Fruit fly (Drosophila melanogaster): Measurements from ENCODE around the gene colt.

The colt gene

DNA sequence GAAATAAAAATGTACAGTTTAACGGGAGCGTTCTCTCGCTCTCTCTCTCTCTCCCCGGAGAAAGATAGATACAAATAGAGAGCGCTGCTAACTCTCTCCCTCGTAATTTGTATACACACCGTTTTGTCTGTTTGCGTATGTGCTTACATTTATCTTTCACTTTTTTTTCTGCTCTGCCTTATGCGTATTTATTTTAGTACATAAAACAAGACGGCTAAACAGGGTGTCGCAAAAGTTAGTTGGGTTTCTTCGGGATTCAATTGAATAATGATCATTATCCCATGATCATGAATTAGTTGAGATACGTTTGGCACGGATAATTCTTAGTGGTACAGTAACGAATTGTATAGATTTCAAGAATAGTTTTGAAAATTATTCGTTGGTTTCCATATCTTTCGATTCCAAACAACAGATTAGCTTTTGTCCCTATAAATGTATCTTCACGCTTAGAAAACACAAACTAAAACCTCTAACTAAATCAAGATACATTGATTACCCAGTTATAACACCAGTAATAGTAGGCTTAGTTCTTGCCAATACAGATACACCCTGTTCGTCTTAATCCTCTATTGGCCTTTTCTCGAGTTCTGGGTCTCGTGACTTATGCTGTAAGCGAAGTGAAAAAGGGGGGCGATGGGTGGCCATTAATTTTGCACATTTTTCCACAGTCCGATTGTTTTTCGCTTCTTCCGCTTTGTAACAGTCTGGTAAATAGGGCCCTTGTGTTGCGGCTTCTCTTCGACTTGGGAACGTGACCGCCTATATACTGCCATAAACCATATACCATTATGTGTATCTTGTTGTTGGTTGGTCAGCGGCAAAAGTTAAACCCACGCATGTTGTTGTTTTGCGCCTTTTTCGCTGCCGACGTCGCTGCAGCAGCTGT, 15.2 kb downstream of the colt start (continued):
- TF ChIP-seq zf30C (GFP tag; optimal IDR thresholded peaks at IDR 0.05), result no peak
- TF ChIP-seq gt (GFP tag; IDR thresholded peaks at IDR 0.05), result no peak
- TF ChIP-seq dpn (GFP tag; optimal IDR thresholded peaks at IDR 0.05), result peak; percentile 74 to 78
- peak; percentile 53 for TF ChIP-seq Six4 (GFP tag; optimal IDR thresholded peaks at IDR 0.05)
- no peak for TF ChIP-seq H15 (GFP tag; IDR thresholded peaks at IDR 0.05)
- TF ChIP-seq otp (GFP tag; IDR thresholded peaks at IDR 0.05), result no peak
- TF ChIP-seq CG2889 (GFP tag; IDR thresholded peaks at IDR 0.05), result no peak
- TF ChIP-seq mam (GFP tag; optimal IDR thresholded peaks at IDR 0.05), result peak; percentile 79
- no peak for TF ChIP-seq hkb (optimal IDR thresholded peaks at IDR 0.05)
- TF ChIP-seq hkb (GFP tag; IDR thresholded peaks at IDR 0.05), result no peak
- peak; percentile 27 for TF ChIP-seq D (optimal IDR thresholded peaks at IDR 0.05)
- peak; percentile 78 for TF ChIP-seq D (GFP tag; optimal IDR thresholded peaks at IDR 0.05)
- peak; percentile 81 for TF ChIP-seq CG10209 (GFP tag; optimal IDR thresholded peaks at IDR 0.05)
- TF ChIP-seq psq (GFP tag; optimal IDR thresholded peaks at IDR 0.05), result peak; percentile 51
- no peak for TF ChIP-seq CG34422 (GFP tag; IDR thresholded peaks at IDR 0.05)
- TF ChIP-seq CG11093 (GFP tag; IDR thresholded peaks at IDR 0.05), result no peak
- TF ChIP-seq vvl (GFP tag; IDR thresholded peaks at IDR 0.05), result no peak
- TF ChIP-seq CG7357 (GFP tag; IDR thresholded peaks at IDR 0.05), result peak; percentile 34; the same call in 1 of the 3 replicates
- TF ChIP-seq knrl (GFP tag; IDR thresholded peaks at IDR 0.05; ENCODE audit: partially characterized antibody), result no peak
- peak; percentile 37 for TF ChIP-seq CG30431 (GFP tag; optimal IDR thresholded peaks at IDR 0.05)
- TF ChIP-seq Gsc (GFP tag; IDR thresholded peaks at IDR 0.05), result no peak
- TF ChIP-seq Atf-2 (GFP tag; optimal IDR thresholded peaks at IDR 0.05), result peak; percentile 66
- no peak for TF ChIP-seq CG11696 (GFP tag; IDR thresholded peaks at IDR 0.05)
- TF ChIP-seq Dek (tag; optimal IDR thresholded peaks at IDR 0.05), result peak; percentile 86
- TF ChIP-seq Ssrp (tag; optimal IDR thresholded peaks at IDR 0.05), result peak; percentile 76
- TF ChIP-seq esg (GFP tag; conservative IDR thresholded peaks at IDR 0.05), result no peak
- peak; percentile 7 for TF ChIP-seq sd (tag; optimal IDR thresholded peaks at IDR 0.05)
- TF ChIP-seq CrebB (tag; optimal IDR thresholded peaks at IDR 0.05), result peak; percentile 79
- TF ChIP-seq jumu (GFP tag; optimal IDR thresholded peaks at IDR 0.05), result peak; percentile 74
- no peak for TF ChIP-seq dysf (GFP tag; IDR thresholded peaks at IDR 0.05)
- TF ChIP-seq CG13296 (GFP tag; optimal IDR thresholded peaks at IDR 0.05), result peak; percentile 86
- TF ChIP-seq PHDP (tag; optimal IDR thresholded peaks at IDR 0.05), result peak; percentile 86
- no peak for TF ChIP-seq CG14014 (GFP tag; IDR thresholded peaks at IDR 0.05)
- peak; percentile 69 for TF ChIP-seq CG18764 (GFP tag; optimal IDR thresholded peaks at IDR 0.05)
- TF ChIP-seq CG17328 (GFP tag; IDR thresholded peaks at IDR 0.05), result no peak
- no peak for TF ChIP-seq ab (GFP tag; optimal IDR thresholded peaks at IDR 0.05)
- peak; percentile 42 for TF ChIP-seq Mad (GFP tag; optimal IDR thresholded peaks at IDR 0.05)
- TF ChIP-seq gro (GFP tag; optimal IDR thresholded peaks at IDR 0.05), result peak; percentile 49
- peak; percentile 73 for TF ChIP-seq CG8388 (GFP tag; optimal IDR thresholded peaks at IDR 0.05)
- peak; percentile 62 for TF ChIP-seq CG12769 (tag; optimal IDR thresholded peaks at IDR 0.05)
- TF ChIP-seq Bgb (GFP tag; IDR thresholded peaks at IDR 0.05; ENCODE audit: partially characterized antibody), result no peak
- no peak for TF ChIP-seq CG32532 (GFP tag; IDR thresholded peaks at IDR 0.05)
- peak; percentile 89 for TF ChIP-seq Oli (tag; optimal IDR thresholded peaks at IDR 0.05)
- TF ChIP-seq CG11695 (GFP tag; IDR thresholded peaks at IDR 0.05), result no peak
- peak; percentile 80 for TF ChIP-seq zfh2 (GFP tag; optimal IDR thresholded peaks at IDR 0.05)
- no peak for TF ChIP-seq ro (GFP tag; IDR thresholded peaks at IDR 0.05)
- peak; percentile 61; the same call in 1 of the 2 replicates for TF ChIP-seq onecut (GFP tag; IDR thresholded peaks at IDR 0.05)
- TF ChIP-seq CG4820 (GFP tag; optimal IDR thresholded peaks at IDR 0.05), result peak; percentile 65
- TF ChIP-seq Ets97D (GFP tag; optimal IDR thresholded peaks at IDR 0.05), result no peak
- peak; percentile 82 for TF ChIP-seq abd-A (tag; optimal IDR thresholded peaks at IDR 0.05)
